Worm (Caenorhabditis elegans): ENCODE results near the gene F54D5.4.

DNA sequence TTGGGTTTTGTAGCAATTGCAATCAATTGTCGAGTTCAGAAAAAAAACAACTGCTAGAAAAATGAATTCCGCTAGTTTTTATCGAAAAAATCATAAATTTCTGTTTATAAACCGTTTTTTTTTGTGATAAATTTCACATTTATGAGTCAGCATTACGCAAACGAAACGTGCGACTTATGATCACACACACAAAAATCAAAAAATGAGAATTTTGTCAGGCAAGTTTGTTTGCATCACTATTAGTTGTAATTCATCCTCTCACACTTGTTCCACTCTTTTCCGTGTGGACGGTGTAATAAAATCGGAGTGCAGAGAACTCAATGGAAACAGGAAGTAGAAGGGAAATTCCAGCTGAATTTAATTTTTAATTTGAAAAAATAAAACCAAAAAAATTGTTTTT, 7.8 kb downstream of the F54D5.4 start, which contains the start of gene pcs-1:
- TF ChIP-seq elt-3 (tag; optimal IDR thresholded peaks at IDR 0.05), result no peak
- TF ChIP-seq unc-39 (tag; optimal IDR thresholded peaks at IDR 0.05), result no peak
- TF ChIP-seq nhr-77 (tag; optimal IDR thresholded peaks at IDR 0.05), result no peak
- no peak for TF ChIP-seq nhr-67 (tag; optimal IDR thresholded peaks at IDR 0.05)
- TF ChIP-seq ZK546.5 (tag; optimal IDR thresholded peaks at IDR 0.05), result no peak
- TF ChIP-seq nhr-11 (tag; optimal IDR thresholded peaks at IDR 0.05), result no peak
- TF ChIP-seq nhr-237 (tag; optimal IDR thresholded peaks at IDR 0.05), result no peak
- TF ChIP-seq nhr-43 (tag; optimal IDR thresholded peaks at IDR 0.05; ENCODE audit: poor library complexity, severe bottlenecking), result no peak
